Worm (Caenorhabditis elegans) whole organism, L4/young adult: ENCODE data around the gene F59B8.1.

Experiments used
- W03F9.2 ChIP-seq: fragments of 150-350 bp; optimal IDR thresholded peaks from 2 replicates; lab custom pipeline; 2014; ENCODE audit warnings: missing biosample characterization, missing genetic modification characterization
- dao-5 ChIP-seq: sonication (generic microtip); optimal IDR thresholded peaks from 2 replicates; lab custom pipeline; 2016; ENCODE audit warnings: missing genotype, missing genetic modification characterization, moderate library complexity, missing compliant biosample characterization
- him-1 ChIP-seq: sonication (generic microtip); optimal IDR thresholded peaks from 2 replicates; lab custom pipeline; 2016; ENCODE audit warnings: missing genotype, missing genetic modification reagents, missing genetic modification characterization, missing compliant biosample characterization

F59B8.1 gene

DNA sequence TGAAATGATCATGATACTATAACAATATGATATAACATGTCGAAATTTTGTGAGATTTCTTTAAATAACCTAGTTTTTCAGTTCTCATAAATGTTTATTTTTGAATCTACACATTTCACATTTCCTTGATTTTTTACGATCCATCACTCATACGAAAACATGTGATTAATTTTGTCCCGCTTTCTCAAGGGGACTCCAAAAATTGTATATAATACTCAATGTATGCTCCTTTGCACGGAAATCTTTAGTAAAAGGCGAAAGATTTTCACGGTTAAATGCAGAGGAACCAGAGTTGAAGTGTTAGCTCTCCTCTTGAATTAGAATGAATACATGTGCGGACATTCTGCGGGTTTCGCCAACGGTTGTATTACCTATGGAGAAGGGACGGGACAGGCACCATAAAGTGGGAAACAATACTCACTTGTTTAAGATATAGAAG, 36.3 kb downstream of the F59B8.1 start:
- TF ChIP-seq him-1: no peak
- no peak for TF ChIP-seq dao-5
- no peak for TF ChIP-seq W03F9.2

ce11 chrIV:9467418-9467817, 39.4 kb downstream of the F59B8.1 start, which contains the start of gene F38E11.6:
Gene F38E11.6, minus strand, starts transcription at chrIV:9467518.
- TF ChIP-seq W03F9.2 (no peak), him-1 (no peak), dao-5 (no peak)

ce11 chrIV:9469293-9469692, 41.2 kb downstream of the F59B8.1 start:
- no peak for TF ChIP-seq him-1
- TF ChIP-seq W03F9.2: no peak
- TF ChIP-seq dao-5: no peak

DNA sequence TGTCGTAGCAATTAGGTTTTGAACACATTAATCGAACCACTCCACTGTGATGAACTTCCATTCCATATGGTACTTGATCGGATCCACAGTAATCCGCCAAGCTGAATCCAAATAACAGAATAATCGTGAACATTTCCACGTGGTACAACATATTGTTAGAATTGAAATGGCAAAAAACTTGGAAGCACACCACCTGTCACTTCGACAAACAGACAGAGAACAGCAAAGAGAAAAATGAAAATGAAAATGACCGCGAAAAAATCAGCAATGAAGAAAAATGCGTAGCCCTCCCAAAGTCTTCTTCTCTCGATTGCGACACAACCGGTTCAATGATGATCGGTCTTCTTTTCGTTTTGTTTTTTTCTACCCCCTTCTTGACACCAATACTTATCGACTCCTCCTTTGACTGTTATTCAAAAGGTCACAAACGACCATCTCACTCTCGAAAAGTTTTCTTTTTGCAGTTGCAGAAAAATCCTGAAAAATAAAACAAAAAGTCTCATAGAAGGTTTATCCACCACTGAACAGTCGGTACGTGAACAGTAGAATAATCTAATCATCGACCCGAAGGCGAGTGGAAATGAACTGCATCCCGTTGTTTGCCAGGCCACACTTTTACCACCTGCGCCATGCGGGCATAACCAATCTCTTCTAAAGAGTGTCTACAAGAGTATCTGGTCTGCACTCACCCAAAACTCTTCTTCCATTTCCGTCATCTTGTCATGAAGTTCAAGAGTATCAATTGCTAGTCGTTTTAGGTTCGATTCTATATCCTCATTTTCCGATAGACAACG, 49.3 kb downstream of the F59B8.1 start, which contains the start of gene wrt-3:
Gene wrt-3, minus strand, starts transcription at position 322 of the 794 bp plus-strand sequence.
- peak; percentile 88 for TF ChIP-seq dao-5
- peak; percentile 36 for TF ChIP-seq him-1
- TF ChIP-seq W03F9.2: no peak

ce11 chrIV:9480936-9481335, 52.9 kb downstream of the F59B8.1 start, which contains the start of gene cng-3:
Gene cng-3, minus strand, starts transcription at chrIV:9481037.
- TF ChIP-seq him-1 (no peak), W03F9.2 (no peak), dao-5 (no peak)

DNA sequence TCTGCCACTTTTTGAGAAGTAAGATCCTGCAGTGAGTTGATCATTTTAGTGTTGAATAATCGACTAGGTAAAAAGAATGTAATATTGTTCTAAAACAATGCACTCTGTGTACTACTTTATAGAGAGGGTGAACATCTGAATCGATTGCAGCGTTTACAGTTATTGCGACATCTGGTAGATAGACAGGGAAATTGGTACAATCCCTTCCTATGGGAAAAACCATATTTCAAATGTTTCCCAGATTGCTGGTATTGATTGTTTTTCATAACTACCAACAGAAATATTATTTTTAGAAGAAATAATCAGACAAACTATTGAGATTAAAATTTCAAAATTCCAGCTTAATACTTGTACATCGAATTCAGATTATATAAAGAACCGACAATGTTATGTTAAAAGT, 57.0 kb downstream of the F59B8.1 start, which contains the start of gene gadr-2:
Gene gadr-2, minus strand, starts transcription at position 101 of the 400 bp plus-strand sequence.
- TF ChIP-seq W03F9.2: no peak

- no peak for TF ChIP-seq W03F9.2
- TF ChIP-seq him-1: no peak
- no peak for TF ChIP-seq dao-5
Measured at ce11 chrIV:9485972-9486371, 57.9 kb downstream of the F59B8.1 start, which contains the start of gene sru-2. Gene sru-2, plus strand, starts transcription at chrIV:9486272.

- no peak for TF ChIP-seq him-1
- no peak for TF ChIP-seq dao-5
- TF ChIP-seq W03F9.2: no peak
Measured at ce11 chrIV:9486779-9487178, 58.7 kb downstream of the F59B8.1 start.

ce11 chrIV:9488315-9488714, 60.3 kb downstream of the F59B8.1 start, which contains the start of gene sru-1:
Gene sru-1, plus strand, starts transcription at chrIV:9488615.
- TF ChIP-seq W03F9.2: no peak
- no peak for TF ChIP-seq dao-5
- no peak for TF ChIP-seq him-1
